Worm (Caenorhabditis elegans) whole organism, mixed stage, embryonic: ENCODE measurements around the gene rpl-42.
A peak's percentile ranks its signal among the peaks of the same experiment; 100 is the strongest.

ENCODE experiments used
- M03D4.4 ChIP-seq: sonication (generic microtip); optimal IDR thresholded peaks from 2 replicates; lab custom pipeline; 2017; ENCODE audit warnings: mild to moderate bottlenecking, missing genetic modification characterization, missing compliant biosample characterization
- bed-3 ChIP-seq: fragments of 200-800 bp; sonication (Bioruptor generic); optimal IDR thresholded peaks from 3 replicates; lab custom pipeline; 2018; ENCODE audit warnings: mild to moderate bottlenecking, missing genetic modification characterization, moderate library complexity, missing compliant biosample characterization
- ceh-43 ChIP-seq: fragments of 200-800 bp; sonication (Bioruptor generic); optimal IDR thresholded peaks from 2 replicates; lab custom pipeline; 2018; ENCODE audit warnings: mild to moderate bottlenecking, missing genetic modification characterization, moderate library complexity, missing compliant biosample characterization
- ceh-83 ChIP-seq: fragments of 200-800 bp; sonication (Bioruptor generic); optimal IDR thresholded peaks from 2 replicates; lab custom pipeline; 2018; ENCODE audit warnings: mild to moderate bottlenecking, missing genetic modification characterization, missing compliant biosample characterization
- ces-1 ChIP-seq: fragments of 150-350 bp; optimal IDR thresholded peaks from 2 replicates; lab custom pipeline; 2014; ENCODE audit warnings: missing biosample characterization, missing genetic modification reagents, missing genetic modification characterization
- cnd-1 ChIP-seq: fragments of 200-800 bp; sonication (Bioruptor generic); optimal IDR thresholded peaks from 2 replicates; lab custom pipeline; 2018; ENCODE audit warnings: mild to moderate bottlenecking, missing genetic modification characterization, missing compliant biosample characterization
- drap-1 ChIP-seq: fragments of 200-800 bp; sonication (Bioruptor generic); optimal IDR thresholded peaks from 3 replicates; lab custom pipeline; 2018; ENCODE audit warnings: mild to moderate bottlenecking, missing genetic modification characterization, missing compliant biosample characterization
- elt-1 ChIP-seq: sonication (generic microtip); optimal IDR thresholded peaks from 2 replicates; lab custom pipeline; 2017; ENCODE audit warnings: missing genetic modification characterization, mild to moderate bottlenecking, missing compliant biosample characterization, antibody characterized with exemption, moderate library complexity, borderline replicate concordance; ENCODE audit not compliant: insufficient read depth
- elt-3 ChIP-seq: fragments of 150-350 bp; optimal IDR thresholded peaks from 2 replicates; lab custom pipeline; 2014; ENCODE audit warnings: missing biosample characterization, missing genetic modification characterization
- flh-1 ChIP-seq: fragments of 200-800 bp; sonication (Bioruptor generic); optimal IDR thresholded peaks from 2 replicates; lab custom pipeline; 2018; ENCODE audit warnings: mild to moderate bottlenecking, missing genetic modification characterization, moderate library complexity, missing compliant biosample characterization
- ham-2 ChIP-seq: fragments of 200-800 bp; sonication (Bioruptor generic); optimal IDR thresholded peaks from 2 replicates; lab custom pipeline; 2018; ENCODE audit warnings: mild to moderate bottlenecking, missing genetic modification characterization, missing compliant biosample characterization
- hlh-1 ChIP-seq: fragments of 150-350 bp; optimal IDR thresholded peaks from 2 replicates; lab custom pipeline; 2014; ENCODE audit warnings: missing biosample characterization, missing genetic modification reagents, missing genetic modification characterization
- lin-13 ChIP-seq: fragments of 150-350 bp; optimal IDR thresholded peaks from 2 replicates; lab custom pipeline; 2014; ENCODE audit warnings: missing biosample characterization, missing genetic modification characterization
- lin-32 ChIP-seq: fragments of 200-800 bp; sonication (Bioruptor generic); optimal IDR thresholded peaks from 2 replicates; lab custom pipeline; 2018; ENCODE audit warnings: mild to moderate bottlenecking, missing genetic modification characterization, missing compliant biosample characterization
- lsy-2 ChIP-seq: fragments of 150-350 bp; optimal IDR thresholded peaks from 2 replicates; lab custom pipeline; 2014; ENCODE audit warnings: missing biosample characterization, missing genetic modification characterization
- mab-5 ChIP-seq: fragments of 150-350 bp; optimal IDR thresholded peaks from 2 replicates; lab custom pipeline; 2014; ENCODE audit warnings: missing biosample characterization, missing genetic modification characterization
- mep-1 ChIP-seq: fragments of 150-350 bp; optimal IDR thresholded peaks from 2 replicates; lab custom pipeline; 2017; ENCODE audit warnings: missing biosample characterization, missing genetic modification reagents, missing genetic modification characterization, inconsistent platforms
- mls-2 ChIP-seq: sonication (generic microtip); optimal IDR thresholded peaks from 2 replicates; lab custom pipeline; 2016; ENCODE audit warnings: mild to moderate bottlenecking, missing genetic modification characterization, moderate library complexity, missing compliant biosample characterization
- nhr-12 ChIP-seq: fragments of 150-350 bp; optimal IDR thresholded peaks from 2 replicates; lab custom pipeline; 2014; ENCODE audit warnings: missing biosample characterization, missing genetic modification characterization
- nhr-2 ChIP-seq: fragments of 150-350 bp; optimal IDR thresholded peaks from 2 replicates; lab custom pipeline; 2014; ENCODE audit warnings: missing biosample characterization, missing genetic modification characterization
- nhr-237 ChIP-seq: fragments of 150-350 bp; optimal IDR thresholded peaks from 2 replicates; lab custom pipeline; 2014; ENCODE audit warnings: missing biosample characterization, missing genetic modification characterization
- nhr-76 ChIP-seq: sonication (generic microtip); optimal IDR thresholded peaks from 2 replicates; lab custom pipeline; 2017; ENCODE audit warnings: missing biosample characterization, missing genetic modification characterization
- pha-4 ChIP-seq: fragments of 150-350 bp; optimal IDR thresholded peaks from 2 replicates; lab custom pipeline; 2018; ENCODE audit warnings: missing biosample characterization, missing genetic modification reagents, missing genetic modification characterization
- sem-2 ChIP-seq: fragments of 200-800 bp; sonication (Bioruptor generic); optimal IDR thresholded peaks from 2 replicates; lab custom pipeline; 2018; ENCODE audit warnings: mild to moderate bottlenecking, missing genetic modification characterization, missing compliant biosample characterization
- snpc-4 ChIP-seq: fragments of 150-350 bp; optimal IDR thresholded peaks from 2 replicates; lab custom pipeline; 2014; ENCODE audit warnings: missing biosample characterization, missing genetic modification characterization
- sptf-1 ChIP-seq: sonication (generic microtip); optimal IDR thresholded peaks from 2 replicates; lab custom pipeline; 2017; ENCODE audit warnings: mild to moderate bottlenecking, missing genetic modification characterization, moderate library complexity, missing compliant biosample characterization
- tbx-8 ChIP-seq: fragments of 200-800 bp; sonication (Bioruptor generic); optimal IDR thresholded peaks from 2 replicates; lab custom pipeline; 2018; ENCODE audit warnings: mild to moderate bottlenecking, missing genetic modification characterization, moderate library complexity, missing compliant biosample characterization
- unc-120 ChIP-seq: sonication (generic microtip); optimal IDR thresholded peaks from 2 replicates; lab custom pipeline; 2017; ENCODE audit warnings: missing genetic modification characterization, missing compliant biosample characterization; ENCODE audit not compliant: poor library complexity, severe bottlenecking
- unc-39 ChIP-seq: fragments of 150-350 bp; optimal IDR thresholded peaks from 2 replicates; lab custom pipeline; 2014; ENCODE audit warnings: missing biosample characterization, missing genetic modification characterization
- unc-62 ChIP-seq: fragments of 150-350 bp; optimal IDR thresholded peaks from 2 replicates; lab custom pipeline; 2014; ENCODE audit warnings: missing biosample characterization, missing genetic modification reagents, missing genetic modification characterization
- zip-8 ChIP-seq: fragments of 150-350 bp; optimal IDR thresholded peaks from 2 replicates; lab custom pipeline; 2014; ENCODE audit warnings: missing biosample characterization, missing genetic modification characterization

rpl-42 gene

DNA sequence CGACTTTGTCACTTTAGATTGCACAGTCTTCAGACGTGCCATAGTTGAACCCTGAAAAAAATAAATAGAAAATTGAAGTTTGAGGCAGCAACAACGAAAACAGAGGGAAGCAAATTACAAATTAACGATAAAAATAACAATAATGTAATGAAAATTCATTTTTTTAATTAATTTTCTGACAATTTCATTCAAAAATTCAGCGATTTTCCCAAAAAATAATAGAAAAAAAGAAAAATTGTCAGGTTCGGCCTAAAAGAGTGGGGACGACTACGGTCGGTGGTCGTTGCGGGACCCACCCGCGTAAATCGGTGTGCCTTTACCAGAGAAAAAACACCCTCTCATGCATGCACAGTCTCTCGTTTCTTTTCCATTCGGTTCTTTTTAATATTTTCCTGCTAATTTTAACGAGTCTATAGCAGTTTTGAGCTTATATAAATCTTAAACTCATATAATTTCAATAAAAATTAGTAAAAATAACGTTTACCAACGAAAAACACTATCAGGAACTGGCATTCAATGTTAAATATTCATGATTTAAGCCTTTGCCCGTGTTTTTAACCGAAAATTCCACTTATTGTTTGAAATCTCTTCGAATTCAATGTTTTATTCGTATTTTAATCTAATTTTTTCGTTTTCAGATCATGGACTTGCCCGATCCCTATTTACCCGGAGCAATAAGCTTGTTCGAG, 33.9 kb downstream of the rpl-42 start, which contains the start of the genes rps-9 and lsm-1:
Gene rps-9 (minus strand): TSS at position 51 of the 689 bp plus-strand sequence.
Gene lsm-1 (plus strand): TSS at position 639 of the 689 bp plus-strand sequence.
- TF ChIP-seq ces-1 (peak; percentile 44), unc-62 (GFP tag; lab: Kevin White, UChicago) (no peak), cnd-1 (no peak), drap-1 (no peak), hlh-1 (tag; lab: Kevin White, UChicago) (peak; percentile 11), mab-5 (tag; lab: Kevin White, UChicago) (no peak), mep-1 (tag; lab: Kevin White, UChicago) (peak; percentile 46), flh-1 (no peak), nhr-237 (peak; percentile 50), tbx-8 (GFP tag; lab: Kevin White, UChicago) (no peak), ceh-83 (GFP tag; lab: Kevin White, UChicago) (no peak), lsy-2 (tag; lab: Kevin White, UChicago) (peak; percentile 95), pha-4 (tag; lab: Kevin White, UChicago) (no peak), ham-2 (GFP tag; lab: Kevin White, UChicago) (no peak), sptf-1 (tag; lab: Kevin White, UChicago) (no peak), bed-3 (GFP tag; lab: Kevin White, UChicago) (no peak)

DNA sequence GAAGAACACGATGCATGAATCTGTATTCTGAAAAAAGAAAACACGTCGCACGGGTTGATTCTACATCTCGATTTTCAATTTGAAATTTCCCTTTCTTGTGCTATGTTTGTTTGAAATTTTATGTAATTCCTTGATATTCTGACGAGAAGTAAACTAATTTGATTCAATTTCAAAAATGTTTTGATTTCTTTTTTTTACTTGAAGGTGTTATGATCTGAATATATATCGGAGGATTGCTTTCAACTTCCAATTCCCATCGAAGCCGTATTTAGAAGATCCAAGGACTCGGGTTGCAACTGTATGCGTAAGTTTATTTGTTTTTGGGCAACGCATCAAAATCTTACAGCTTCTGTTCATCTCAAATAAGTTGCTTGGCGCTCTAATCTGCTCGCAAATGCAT, 34.9 kb downstream of the rpl-42 start, which contains the start of gene F40F8.1:
Gene F40F8.1 (plus strand): TSS at position 301 of the 400 bp plus-strand sequence.
- TF ChIP-seq nhr-12 (tag; lab: Kevin White, UChicago) (no peak), elt-1 (tag; lab: Kevin White, UChicago) (no peak), cnd-1 (no peak), lin-13 (no peak), mls-2 (tag; lab: Kevin White, UChicago) (no peak), nhr-2 (tag; lab: Kevin White, UChicago) (no peak), ceh-43 (GFP tag; lab: Kevin White, UChicago) (no peak), drap-1 (no peak), ces-1 (no peak), lin-32 (GFP tag; lab: Kevin White, UChicago) (no peak), flh-1 (no peak)

DNA sequence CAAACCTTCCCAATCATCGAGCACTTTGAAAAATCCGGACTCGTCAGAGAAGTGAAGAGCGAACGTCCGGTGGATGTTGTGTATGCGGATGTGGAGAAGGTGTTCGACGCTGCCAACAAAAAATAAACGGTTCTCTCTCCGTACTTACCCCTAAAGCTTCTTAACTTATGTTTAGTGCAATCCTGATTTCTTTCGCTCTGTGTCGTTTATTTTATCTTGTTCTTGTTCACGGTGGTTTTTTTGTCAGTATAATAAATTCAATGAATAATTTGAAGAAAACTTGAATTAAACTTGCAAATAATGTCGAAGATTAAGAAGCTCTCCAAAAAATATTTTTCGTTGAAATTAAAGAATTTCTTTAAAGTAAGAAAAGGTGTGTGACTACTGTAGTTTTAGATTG, 36.5 kb downstream of the rpl-42 start, which contains the start of gene F40F8.3:
Gene F40F8.3 (plus strand): TSS at position 301 of the 400 bp plus-strand sequence.
- TF ChIP-seq snpc-4 = no peak
- TF ChIP-seq nhr-237 = no peak
- no peak for TF ChIP-seq elt-1 (tag; lab: Kevin White, UChicago)
- no peak for TF ChIP-seq mab-5 (tag; lab: Kevin White, UChicago)
- TF ChIP-seq sem-2 = no peak
- no peak for TF ChIP-seq ceh-43 (GFP tag; lab: Kevin White, UChicago)
- no peak for TF ChIP-seq unc-39 (tag; lab: Kevin White, UChicago)
- TF ChIP-seq bed-3 (GFP tag; lab: Kevin White, UChicago) = no peak
- TF ChIP-seq ces-1 = no peak
- no peak for TF ChIP-seq tbx-8 (GFP tag; lab: Kevin White, UChicago)
- no peak for TF ChIP-seq pha-4 (tag; lab: Kevin White, UChicago)
- TF ChIP-seq nhr-2 (tag; lab: Kevin White, UChicago) = no peak
- no peak for TF ChIP-seq unc-120 (tag; lab: Kevin White, UChicago)
- no peak for TF ChIP-seq mls-2 (tag; lab: Kevin White, UChicago)
- no peak for TF ChIP-seq zip-8 (tag; lab: Kevin White, UChicago)
- no peak for TF ChIP-seq lsy-2 (tag; lab: Kevin White, UChicago)

DNA sequence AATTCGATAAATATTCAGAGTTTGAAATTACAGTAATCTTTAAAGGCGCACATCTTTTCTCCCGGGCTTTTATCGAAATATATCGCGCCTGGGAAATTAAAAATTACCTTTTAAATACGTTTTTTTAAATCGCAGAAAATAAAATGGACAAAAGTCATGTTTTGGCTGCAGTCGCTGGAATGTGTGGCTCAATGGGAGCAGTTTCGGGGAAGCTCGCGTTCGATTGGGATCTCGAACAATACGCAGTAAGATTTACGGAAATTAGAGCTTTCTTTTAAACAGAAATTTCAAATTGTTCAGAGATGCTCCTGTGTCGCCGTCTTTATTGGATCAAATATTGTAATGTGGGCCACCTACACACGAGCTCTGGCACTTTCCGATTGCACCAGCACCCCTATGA, 37.0 kb downstream of the rpl-42 start, which contains the start of gene F40F8.12:
Gene F40F8.12 (plus strand): TSS at position 301 of the 400 bp plus-strand sequence.
- TF ChIP-seq drap-1 (no peak), unc-39 (tag; lab: Kevin White, UChicago) (no peak), mls-2 (tag; lab: Kevin White, UChicago) (no peak), nhr-76 (tag; lab: Kevin White, UChicago) (no peak), nhr-12 (tag; lab: Kevin White, UChicago) (no peak), elt-3 (tag; lab: Kevin White, UChicago) (no peak), M03D4.4 (tag; lab: Kevin White, UChicago) (no peak), bed-3 (GFP tag; lab: Kevin White, UChicago) (no peak)
